Worm (Caenorhabditis elegans): ENCODE measurements around the gene srx-8.

Gene srx-8

DNA sequence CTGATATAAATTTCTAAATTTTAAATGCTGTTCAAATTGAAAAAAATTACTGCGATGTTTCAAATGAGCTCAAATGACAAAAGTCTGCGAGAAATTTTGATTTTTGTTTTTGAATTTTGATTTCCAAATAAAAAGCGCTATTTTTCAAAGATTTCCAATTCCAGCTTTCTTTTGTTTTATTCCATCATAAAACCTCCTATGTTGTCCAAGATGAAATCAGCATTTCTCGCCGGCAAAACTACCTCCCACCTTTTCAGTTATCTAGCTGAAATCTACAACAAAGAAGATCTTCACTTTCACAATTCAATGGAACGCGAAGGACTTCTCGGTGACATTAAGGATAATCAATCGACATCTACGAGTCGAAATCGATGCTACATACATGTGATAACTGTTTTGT is 23.0 kb upstream of the srx-8 start, which contains the start of gene K06H6.4:
TSS of gene K06H6.4 (plus strand) at position 301 of the 400 bp plus-strand sequence.
- TF ChIP-seq lsy-12 (tag; optimal IDR thresholded peaks at IDR 0.05): no peak

- no peak for TF ChIP-seq lsy-12 (tag; optimal IDR thresholded peaks at IDR 0.05)
- TF ChIP-seq nhr-43 (tag; optimal IDR thresholded peaks at IDR 0.05; ENCODE audit: poor library complexity, severe bottlenecking): no peak
- TF ChIP-seq nfya-1 (tag; optimal IDR thresholded peaks at IDR 0.05; ENCODE audit: insufficient read depth): no peak
- TF ChIP-seq unc-62 (GFP tag; optimal IDR thresholded peaks at IDR 0.05): no peak
- TF ChIP-seq ceh-16 (tag; optimal IDR thresholded peaks at IDR 0.05): no peak
- TF ChIP-seq nhr-237 (tag; optimal IDR thresholded peaks at IDR 0.05): no peak
- no peak for TF ChIP-seq nhr-25 (tag; optimal IDR thresholded peaks at IDR 0.05)
- no peak for TF ChIP-seq nhr-67 (tag; optimal IDR thresholded peaks at IDR 0.05)
- TF ChIP-seq mml-1 (tag; optimal IDR thresholded peaks at IDR 0.05): no peak
- no peak for TF ChIP-seq lin-39 (tag; optimal IDR thresholded peaks at IDR 0.05)
- TF ChIP-seq fkh-2 (tag; optimal IDR thresholded peaks at IDR 0.05): no peak
- no peak for TF ChIP-seq egl-27 (tag; optimal IDR thresholded peaks at IDR 0.05)
- TF ChIP-seq mdl-1 (tag; optimal IDR thresholded peaks at IDR 0.05): no peak
- TF ChIP-seq aly-2 (tag; optimal IDR thresholded peaks at IDR 0.05): no peak
- no peak for TF ChIP-seq ceh-28 (tag; optimal IDR thresholded peaks at IDR 0.05)
Measured at ce11 chrV:576918-577317, 21.0 kb upstream of the srx-8 start.

- no peak for TF ChIP-seq egl-27 (tag; optimal IDR thresholded peaks at IDR 0.05)
- no peak for TF ChIP-seq unc-62 (GFP tag; optimal IDR thresholded peaks at IDR 0.05)
- TF ChIP-seq nhr-12 (tag; optimal IDR thresholded peaks at IDR 0.05): no peak
- TF ChIP-seq fkh-2 (tag; optimal IDR thresholded peaks at IDR 0.05): no peak
- TF ChIP-seq nhr-23 (tag; optimal IDR thresholded peaks at IDR 0.05): no peak
- no peak for TF ChIP-seq ztf-4 (tag; optimal IDR thresholded peaks at IDR 0.05)
- no peak for TF ChIP-seq daf-12 (tag; optimal IDR thresholded peaks at IDR 0.05)
- TF ChIP-seq fos-1 (tag; optimal IDR thresholded peaks at IDR 0.05): no peak
- TF ChIP-seq unc-39 (tag; optimal IDR thresholded peaks at IDR 0.05): no peak
- no peak for TF ChIP-seq lsy-12 (tag; optimal IDR thresholded peaks at IDR 0.05)
- no peak for TF ChIP-seq nhr-76 (tag; optimal IDR thresholded peaks at IDR 0.05)
- TF ChIP-seq sea-2 (GFP tag; optimal IDR thresholded peaks at IDR 0.05): no peak
- TF ChIP-seq jun-1 (tag; optimal IDR thresholded peaks at IDR 0.05): no peak
- TF ChIP-seq nhr-11 (tag; optimal IDR thresholded peaks at IDR 0.05): no peak
- TF ChIP-seq aly-2 (tag; optimal IDR thresholded peaks at IDR 0.05): no peak
- no peak for TF ChIP-seq ZK546.5 (tag; optimal IDR thresholded peaks at IDR 0.05)
- no peak for TF ChIP-seq elt-3 (tag; optimal IDR thresholded peaks at IDR 0.05)
Measured at ce11 chrV:576070-576469, 20.1 kb upstream of the srx-8 start, which contains the start of gene K06H6.5. K06H6.5 (plus strand) TSS chrV:576370.

- no peak for TF ChIP-seq sea-2 (GFP tag; optimal IDR thresholded peaks at IDR 0.05)
- TF ChIP-seq tbx-2 (tag; optimal IDR thresholded peaks at IDR 0.05): no peak
- TF ChIP-seq elt-3 (tag; optimal IDR thresholded peaks at IDR 0.05): no peak
- no peak for TF ChIP-seq egl-27 (tag; optimal IDR thresholded peaks at IDR 0.05)
- TF ChIP-seq nhr-28 (tag; optimal IDR thresholded peaks at IDR 0.05): no peak
- no peak for TF ChIP-seq nhr-237 (tag; optimal IDR thresholded peaks at IDR 0.05)
- TF ChIP-seq nhr-23 (tag; optimal IDR thresholded peaks at IDR 0.05): no peak
Measured at ce11 chrV:574639-575038, 18.7 kb upstream of the srx-8 start, which contains the start of gene C14C6.13. C14C6.13 (minus strand) TSS chrV:574739.

DNA sequence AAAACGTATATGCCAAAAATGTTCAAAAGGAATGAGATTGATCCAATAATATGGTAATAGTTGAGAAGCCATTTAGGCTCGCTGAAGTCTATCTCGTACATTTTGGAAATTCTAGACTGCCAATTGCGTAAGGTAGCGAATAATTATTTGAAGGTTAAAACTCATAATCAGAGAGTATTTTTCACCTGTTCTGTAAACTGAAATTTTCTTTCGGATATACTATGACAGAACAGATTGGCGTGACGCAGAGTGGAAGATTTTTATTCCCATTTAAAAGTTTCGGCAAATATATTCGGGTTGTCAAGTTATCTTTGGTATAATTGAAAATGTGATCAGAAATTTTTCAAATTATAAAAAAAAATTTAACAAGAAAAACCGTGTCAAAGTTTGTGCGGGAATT is 12.2 kb upstream of the srx-8 start, which contains the start of gene sri-72:
TSS of gene sri-72 (minus strand) at position 101 of the 400 bp plus-strand sequence.
- no peak for TF ChIP-seq R02D3.7 (tag; optimal IDR thresholded peaks at IDR 0.05)
- TF ChIP-seq elt-1 (tag; optimal IDR thresholded peaks at IDR 0.05): no peak
- no peak for TF ChIP-seq egl-5 (tag; optimal IDR thresholded peaks at IDR 0.05)
- TF ChIP-seq skn-1 (tag; optimal IDR thresholded peaks at IDR 0.05): no peak
- TF ChIP-seq nfya-1 (tag; optimal IDR thresholded peaks at IDR 0.05; ENCODE audit: insufficient read depth): no peak
- no peak for TF ChIP-seq lsy-12 (tag; optimal IDR thresholded peaks at IDR 0.05)
- no peak for TF ChIP-seq lin-39 (tag; optimal IDR thresholded peaks at IDR 0.05)
- no peak for TF ChIP-seq snpc-4 (tag; optimal IDR thresholded peaks at IDR 0.05)
- TF ChIP-seq ceh-9 (tag; optimal IDR thresholded peaks at IDR 0.05): no peak
- no peak for TF ChIP-seq hmg-11 (tag; optimal IDR thresholded peaks at IDR 0.05)
- TF ChIP-seq ceh-82 (tag; optimal IDR thresholded peaks at IDR 0.05): no peak
- no peak for TF ChIP-seq ceh-28 (tag; optimal IDR thresholded peaks at IDR 0.05)
- TF ChIP-seq tbx-2 (tag; optimal IDR thresholded peaks at IDR 0.05): no peak
- TF ChIP-seq nhr-28 (tag; optimal IDR thresholded peaks at IDR 0.05): no peak
- no peak for TF ChIP-seq pqm-1 (tag; optimal IDR thresholded peaks at IDR 0.05)
- no peak for TF ChIP-seq ztf-11 (tag; optimal IDR thresholded peaks at IDR 0.05)
- no peak for TF ChIP-seq nhr-76 (tag; optimal IDR thresholded peaks at IDR 0.05)
- TF ChIP-seq ama-1 (optimal IDR thresholded peaks at IDR 0.05): no peak
- no peak for TF ChIP-seq ztf-4 (tag; optimal IDR thresholded peaks at IDR 0.05)
- no peak for TF ChIP-seq fos-1 (tag; optimal IDR thresholded peaks at IDR 0.05)

Measured in whole organism, L3 larva.